Worm (Caenorhabditis elegans): ENCODE results near the gene col-161.

- TF ChIP-seq snpc-4 (tag; optimal IDR thresholded peaks at IDR 0.05) (no peak), sptf-1 (tag; optimal IDR thresholded peaks at IDR 0.05) (no peak), nhr-11 (tag; optimal IDR thresholded peaks at IDR 0.05) (no peak)
Measured at ce11 chrV:13309806-13310205, 8.0 kb downstream of the col-161 start.

Data from whole organism, L1 larva.